Fruit fly (Drosophila melanogaster): ENCODE data around the gene CG11703.

DNA sequence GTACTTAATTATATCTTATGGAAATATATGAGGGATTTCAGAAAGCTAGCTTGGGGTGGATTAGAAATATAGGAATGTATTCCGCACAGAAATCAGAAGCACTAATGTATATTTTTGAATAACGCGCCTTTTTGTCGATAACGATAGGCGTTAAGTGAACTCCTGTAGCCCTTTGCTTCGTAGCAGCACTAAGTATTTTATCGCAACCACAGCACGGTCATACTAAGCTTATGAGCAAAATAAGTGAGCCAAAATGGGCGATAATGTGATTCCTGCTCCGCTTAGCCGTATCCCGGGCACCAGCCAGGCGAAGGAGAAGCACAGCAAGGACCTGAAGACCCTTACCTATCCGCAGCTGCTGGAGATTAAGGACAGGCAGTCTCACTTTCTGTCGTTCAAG lies 1.3 kb upstream of the CG11703 start, which contains the start of the genes CG5250 and Polr2M:
- no peak for TF ChIP-seq CTCF (optimal IDR thresholded peaks at IDR 0.05)
- no peak for TF ChIP-seq CG8478 (optimal IDR thresholded peaks at IDR 0.05)

Data from S2 (cell line).